Worm (Caenorhabditis elegans) whole organism, L4/young adult: ENCODE data around the gene pqn-92.

Experiments
- W03F9.2 ChIP-seq: fragments of 150-350 bp; optimal IDR thresholded peaks from 2 replicates; lab custom pipeline; 2014; ENCODE audit warnings: missing biosample characterization, missing genetic modification characterization
- dao-5 ChIP-seq: sonication (generic microtip); optimal IDR thresholded peaks from 2 replicates; lab custom pipeline; 2016; ENCODE audit warnings: missing genotype, missing genetic modification characterization, moderate library complexity, missing compliant biosample characterization
- him-1 ChIP-seq: sonication (generic microtip); optimal IDR thresholded peaks from 2 replicates; lab custom pipeline; 2016; ENCODE audit warnings: missing genotype, missing genetic modification reagents, missing genetic modification characterization, missing compliant biosample characterization

- TF ChIP-seq him-1 (no peak), dao-5 (tag; lab: Kevin White, UChicago) (no peak), W03F9.2 (tag; lab: Kevin White, UChicago) (no peak)
These were observed 41.4 kb downstream of the pqn-92 start for ce11 chrIII:12349027-12349426.
